Worm (Caenorhabditis elegans) whole organism, L4 larva: Measurements from ENCODE around the gene H37A05.2.

ENCODE experiments used
- D1046.2 ChIP-seq: fragments of 200-800 bp; sonication (Bioruptor generic); IDR thresholded peaks from 2 replicates; pipeline ENCODE4 v1.3.6; 2022; ENCODE audit warnings: missing genetic modification characterization, missing compliant biosample characterization
- F10B5.3 ChIP-seq: sonication (generic microtip); optimal IDR thresholded peaks from 2 replicates; lab custom pipeline; 2016; ENCODE audit warnings: mild to moderate bottlenecking, missing genetic modification characterization, missing compliant biosample characterization
- F26F4.8 ChIP-seq: fragments of 200-800 bp; sonication (Bioruptor generic); conservative IDR thresholded peaks from 2 replicates; pipeline ENCODE4 v1.3.6; 2022; ENCODE audit warnings: missing genetic modification characterization, missing compliant biosample characterization
- F49E8.2 ChIP-seq: sonication (generic microtip); optimal IDR thresholded peaks from 2 replicates; lab custom pipeline; 2016; ENCODE audit warnings: missing compliant biosample characterization, mild to moderate bottlenecking, missing genetic modification characterization, borderline replicate concordance
- R02D3.7 ChIP-seq: fragments of 150-350 bp; sonication (generic microtip); optimal IDR thresholded peaks from 3 replicates; lab custom pipeline; 2014; ENCODE audit warnings: missing biosample characterization, missing genetic modification characterization
- T20F7.1 ChIP-seq: fragments of 200-800 bp; sonication (Bioruptor generic); optimal IDR thresholded peaks from 2 replicates; lab custom pipeline; 2018; ENCODE audit warnings: mild to moderate bottlenecking, missing genetic modification characterization, missing compliant biosample characterization
- ZK337.2 ChIP-seq: fragments of 200-800 bp; sonication (Bioruptor generic); IDR thresholded peaks from 2 replicates; pipeline ENCODE4 v1.3.6; 2022; ENCODE audit warnings: missing genetic modification reagents, missing genetic modification characterization, missing compliant biosample characterization
- ZK546.5 ChIP-seq, 2 experiments: sonication (generic microtip); optimal IDR thresholded peaks; 2 replicates each; lab custom pipeline; 2017; ENCODE audit warnings: missing biosample characterization in 2 of 2, missing genetic modification characterization in 2 of 2
- aly-2 ChIP-seq: sonication (generic microtip); optimal IDR thresholded peaks from 2 replicates; lab custom pipeline; 2018; ENCODE audit warnings: missing biosample characterization, missing genetic modification characterization
- arid-1 ChIP-seq: fragments of 200-800 bp; sonication (Bioruptor generic); conservative IDR thresholded peaks from 2 replicates; pipeline ENCODE4 v1.3.6; 2022; ENCODE audit warnings: missing genetic modification reagents, missing genetic modification characterization, missing compliant biosample characterization
- attf-4 ChIP-seq: sonication (generic microtip); optimal IDR thresholded peaks from 3 replicates; lab custom pipeline; 2017; ENCODE audit warnings: missing biosample characterization, missing genetic modification characterization
- ceh-28 ChIP-seq: fragments of 150-350 bp; optimal IDR thresholded peaks from 2 replicates; lab custom pipeline; 2014; ENCODE audit warnings: missing biosample characterization, missing genetic modification reagents, missing genetic modification characterization
- daf-12 ChIP-seq: fragments of 150-350 bp; optimal IDR thresholded peaks from 2 replicates; lab custom pipeline; 2014; ENCODE audit warnings: missing biosample characterization, missing genetic modification reagents, missing genetic modification characterization
- daf-16 ChIP-seq, 3 experiments: sonication (generic microtip); optimal IDR thresholded peaks; 2 replicates each; lab custom pipeline; 2016 to 2017; ENCODE audit warnings: missing genetic modification characterization in 3 of 3, missing genetic modification reagents in 3 of 3, mild to moderate bottlenecking in 2 of 3, missing compliant biosample characterization in 2 of 3, missing biosample characterization in 1 of 3, moderate library complexity in 1 of 3
- daf-19 ChIP-seq: fragments of 200-800 bp; sonication (Bioruptor generic); conservative IDR thresholded peaks from 2 replicates; pipeline ENCODE4 v1.3.6; 2022; ENCODE audit warnings: missing genetic modification characterization, missing compliant biosample characterization
- dve-1 ChIP-seq: sonication (generic microtip); optimal IDR thresholded peaks from 2 replicates; lab custom pipeline; 2017; ENCODE audit warnings: antibody characterized with exemption, mild to moderate bottlenecking, missing genetic modification characterization, missing compliant biosample characterization; ENCODE audit not compliant: insufficient read depth
- egl-27 ChIP-seq: sonication (generic microtip); optimal IDR thresholded peaks from 3 replicates; lab custom pipeline; 2017; ENCODE audit warnings: missing biosample characterization, missing genetic modification reagents, missing genetic modification characterization
- hif-1 ChIP-seq, 2 experiments: sonication (generic microtip); optimal IDR thresholded peaks; 2 replicates each; lab custom pipeline; 2016 to 2017; ENCODE audit warnings: missing compliant biosample characterization in 2 of 2, missing genetic modification characterization in 2 of 2, missing genetic modification reagents in 2 of 2, missing genotype in 2 of 2, mild to moderate bottlenecking in 1 of 2
- lin-29 ChIP-seq: fragments of 200-800 bp; sonication (Bioruptor generic); IDR thresholded peaks from 2 replicates; pipeline ENCODE4 v1.3.6; 2022; ENCODE audit warnings: missing genetic modification reagents, missing genetic modification characterization, missing compliant biosample characterization
- lin-38 ChIP-seq: fragments of 200-800 bp; sonication (Bioruptor generic); IDR thresholded peaks from 2 replicates; pipeline ENCODE4 v1.3.6; 2022; ENCODE audit warnings: missing genetic modification reagents, missing genetic modification characterization, missing compliant biosample characterization
- lir-3 ChIP-seq: sonication (generic microtip); optimal IDR thresholded peaks from 2 replicates; lab custom pipeline; 2016; ENCODE audit warnings: mild to moderate bottlenecking, missing genetic modification characterization, missing compliant biosample characterization
- madf-5 ChIP-seq, 2 experiments: fragments of 200-800 bp; sonication (Bioruptor generic); IDR thresholded peaks; 2 replicates each; pipeline ENCODE4 v1.3.6; 2022; ENCODE audit warnings: missing compliant biosample characterization in 2 of 2, missing genetic modification characterization in 2 of 2
- mdl-1 ChIP-seq, 2 experiments: fragments of 150-350 bp in 1 of 2; sonication (generic microtip) in 1 of 2; optimal IDR thresholded peaks; 2 replicates each; lab custom pipeline; 2014 to 2017; ENCODE audit warnings: missing biosample characterization in 2 of 2, missing genetic modification characterization in 2 of 2
- mep-1 ChIP-seq: fragments of 150-350 bp; sonication (generic microtip); optimal IDR thresholded peaks from 3 replicates; lab custom pipeline; 2014; ENCODE audit warnings: missing biosample characterization, missing genetic modification characterization
- mes-2 ChIP-seq: sonication (generic microtip); optimal IDR thresholded peaks from 2 replicates; lab custom pipeline; 2016; ENCODE audit warnings: missing genotype, mild to moderate bottlenecking, missing genetic modification characterization, missing compliant biosample characterization; ENCODE audit not compliant: poor library complexity, severe bottlenecking
- mxl-2 ChIP-seq: fragments of 200-800 bp; sonication (Bioruptor generic); conservative IDR thresholded peaks from 2 replicates; pipeline ENCODE4 v1.3.6; 2022; ENCODE audit warnings: missing genetic modification reagents, missing genetic modification characterization, missing compliant biosample characterization
- mxl-3 ChIP-seq: fragments of 200-800 bp; sonication (Bioruptor generic); optimal IDR thresholded peaks from 2 replicates; lab custom pipeline; 2018; ENCODE audit warnings: mild to moderate bottlenecking, missing genetic modification characterization, missing compliant biosample characterization
- nhr-11 ChIP-seq: fragments of 150-350 bp; optimal IDR thresholded peaks from 2 replicates; lab custom pipeline; 2014; ENCODE audit warnings: missing biosample characterization, missing genetic modification characterization
- nhr-25 ChIP-seq: sonication (generic microtip); optimal IDR thresholded peaks from 2 replicates; lab custom pipeline; 2017; ENCODE audit warnings: missing genetic modification characterization, mild to moderate bottlenecking, missing compliant biosample characterization, antibody characterized with exemption, moderate library complexity, borderline replicate concordance; ENCODE audit not compliant: insufficient read depth
- nhr-28 ChIP-seq: fragments of 150-350 bp; optimal IDR thresholded peaks from 2 replicates; lab custom pipeline; 2014; ENCODE audit warnings: missing biosample characterization, missing genetic modification characterization
- nhr-41 ChIP-seq: fragments of 200-800 bp; sonication (Bioruptor generic); IDR thresholded peaks from 2 replicates; pipeline ENCODE4 v1.3.6; 2022; ENCODE audit warnings: missing genetic modification reagents, missing genetic modification characterization, missing compliant biosample characterization
- nhr-42 ChIP-seq: fragments of 200-800 bp; sonication (Bioruptor generic); IDR thresholded peaks from 2 replicates; pipeline ENCODE4 v1.3.6; 2022; ENCODE audit warnings: missing genetic modification characterization, missing compliant biosample characterization
- saeg-2 ChIP-seq: fragments of 200-800 bp; sonication (Bioruptor generic); IDR thresholded peaks from 2 replicates; pipeline ENCODE4 v1.3.6; 2022; ENCODE audit warnings: missing genetic modification reagents, missing genetic modification characterization, missing compliant biosample characterization
- sdz-12 ChIP-seq: fragments of 200-800 bp; sonication (Bioruptor generic); optimal IDR thresholded peaks from 2 replicates; lab custom pipeline; 2018; ENCODE audit warnings: mild to moderate bottlenecking, missing genetic modification characterization, missing compliant biosample characterization
- snpc-1.2 ChIP-seq: fragments of 200-800 bp; sonication (Bioruptor generic); IDR thresholded peaks from 2 replicates; pipeline ENCODE4 v1.3.6; 2022; ENCODE audit warnings: missing genetic modification reagents, missing genetic modification characterization, missing compliant biosample characterization
- spr-1 ChIP-seq: sonication (generic microtip); optimal IDR thresholded peaks from 2 replicates; lab custom pipeline; 2016; ENCODE audit warnings: mild to moderate bottlenecking, missing genetic modification characterization, missing compliant biosample characterization
- unc-130 ChIP-seq: sonication (generic microtip); optimal IDR thresholded peaks from 2 replicates; lab custom pipeline; 2016; ENCODE audit warnings: missing genetic modification reagents, missing genetic modification characterization, missing compliant biosample characterization
- unc-39 ChIP-seq: sonication (generic microtip); optimal IDR thresholded peaks from 2 replicates; lab custom pipeline; 2017; ENCODE audit warnings: missing biosample characterization, missing genetic modification characterization
- vab-7 ChIP-seq: fragments of 200-800 bp; sonication (Bioruptor generic); IDR thresholded peaks from 2 replicates; pipeline ENCODE4 v1.3.6; 2022; ENCODE audit warnings: missing genetic modification reagents, missing genetic modification characterization, missing compliant biosample characterization
- zag-1 ChIP-seq: fragments of 150-350 bp; optimal IDR thresholded peaks from 2 replicates; lab custom pipeline; 2014; ENCODE audit warnings: missing biosample characterization, missing genetic modification characterization
- ztf-11 ChIP-seq: fragments of 150-350 bp; optimal IDR thresholded peaks from 2 replicates; lab custom pipeline; 2014; ENCODE audit warnings: missing biosample characterization, missing genetic modification characterization
- ztf-7 ChIP-seq: fragments of 150-350 bp; optimal IDR thresholded peaks from 2 replicates; lab custom pipeline; 2014; ENCODE audit warnings: missing biosample characterization, missing genetic modification characterization

H37A05.2 gene

ce11 chrV:13658577-13658976 is 24.5 kb upstream of the H37A05.2 start (continued):
- TF ChIP-seq daf-16 (GFP tag; optimal IDR thresholded peaks at IDR 0.05; lab: Kevin White, UChicago) (no peak), daf-16 (tag; optimal IDR thresholded peaks at IDR 0.05; lab: Kevin White, UChicago) (peak; percentile 73), lir-3 (tag; lab: Kevin White, UChicago) (no peak), T20F7.1 (GFP tag; lab: Kevin White, UChicago) (peak; percentile 51), nhr-41 (GFP tag; lab: Robert Waterston, UW) (no peak), mes-2 (tag; lab: Kevin White, UChicago) (peak; percentile 62), vab-7 (GFP tag; lab: Robert Waterston, UW) (peak; percentile 63; the same call in 1 of the 2 replicates), snpc-1.2 (GFP tag; lab: Robert Waterston, UW) (no peak), nhr-11 (tag; lab: Kevin White, UChicago) (peak; percentile 80), sdz-12 (GFP tag; lab: Kevin White, UChicago) (peak; percentile 24), dve-1 (tag; lab: Kevin White, UChicago) (peak; percentile 95), ztf-11 (no peak), D1046.2 (GFP tag; lab: Robert Waterston, UW) (peak; percentile 84), F26F4.8 (GFP tag; lab: Robert Waterston, UW) (no peak), mxl-2 (GFP tag; lab: Robert Waterston, UW) (no peak; the same call in 1 of the 2 replicates), daf-19 (GFP tag; lab: Robert Waterston, UW) (no peak), ztf-7 (tag; lab: Kevin White, UChicago) (peak; percentile 59), mxl-3 (GFP tag; lab: Kevin White, UChicago) (peak; percentile 99), F10B5.3 (tag; lab: Kevin White, UChicago) (no peak), mdl-1 (tag; optimal IDR thresholded peaks at IDR 0.05; lab: Kevin White, UChicago) (peak; percentile 90 to 98), ceh-28 (tag; lab: Kevin White, UChicago) (no peak), ZK546.5 (tag; optimal IDR thresholded peaks at IDR 0.05; lab: Kevin White, UChicago) (no peak), hif-1 (tag; optimal IDR thresholded peaks at IDR 0.05; lab: Kevin White, UChicago) (peak; percentile 67 to 82), lin-29 (GFP tag; lab: Robert Waterston, UW) (peak; percentile 37; the same call in 1 of the 2 replicates), egl-27 (peak; percentile 2), nhr-28 (tag; lab: Kevin White, UChicago) (peak; percentile 95), unc-39 (tag; lab: Kevin White, UChicago) (no peak), lin-38 (peak; percentile 43), saeg-2 (peak; percentile 93), nhr-25 (tag; lab: Kevin White, UChicago) (peak; percentile 21), nhr-42 (GFP tag; lab: Robert Waterston, UW) (0 out of 2 replicates have a peak, but pooled peaks have one; percentile 59), aly-2 (tag; lab: Kevin White, UChicago) (no peak), arid-1 (no peak), daf-12 (tag; lab: Kevin White, UChicago) (no peak), F49E8.2 (tag; lab: Kevin White, UChicago) (no peak), attf-4 (tag; lab: Kevin White, UChicago) (no peak), ZK337.2 (GFP tag; lab: Robert Waterston, UW) (no peak), mep-1 (tag; lab: Kevin White, UChicago) (peak; percentile 89), unc-130 (GFP tag; lab: Kevin White, UChicago) (no peak), spr-1 (peak; percentile 30), zag-1 (no peak), R02D3.7 (tag; lab: Kevin White, UChicago) (no peak), madf-5 (GFP tag; IDR thresholded peaks at IDR 0.05; lab: Robert Waterston, UW) (peak in 1 of 2 experiments; percentile 41; a peak in 1 of 4 replicates)
